Worm (Caenorhabditis elegans): Measurements from ENCODE around the gene T18D3.1.

T18D3.1 gene

ce11 chrX:12458021-12458420, 3.5 kb downstream of the T18D3.1 start (continued):
- TF ChIP-seq mcd-1 (GFP tag; IDR thresholded peaks at IDR 0.05), result 0 out of 2 replicates have a peak, but pooled peaks have one; percentile 56
- TF ChIP-seq ztf-6 (GFP tag; IDR thresholded peaks at IDR 0.05), result no peak
- TF ChIP-seq fkh-3 (tag; optimal IDR thresholded peaks at IDR 0.05), result peak; percentile 83
- TF ChIP-seq aptf-3 (GFP tag; IDR thresholded peaks at IDR 0.05), result peak; percentile 81; the same call in 1 of the 2 replicates
- peak; percentile 73 for TF ChIP-seq hmg-1.2 (GFP tag; IDR thresholded peaks at IDR 0.05)
- TF ChIP-seq atf-7 (tag; optimal IDR thresholded peaks at IDR 0.05), result peak; percentile 52
- TF ChIP-seq snpc-1.3 (tag; optimal IDR thresholded peaks at IDR 0.05; ENCODE audit: insufficient read depth), result peak; percentile 78
- TF ChIP-seq nhr-179 (tag; optimal IDR thresholded peaks at IDR 0.05), result peak; percentile 50
- peak; percentile 38 for TF ChIP-seq gei-17 (GFP tag; optimal IDR thresholded peaks at IDR 0.05)
- TF ChIP-seq pha-4 (tag; optimal IDR thresholded peaks at IDR 0.05), result no peak
- peak; percentile 54 for TF ChIP-seq lin-54 (GFP tag; optimal IDR thresholded peaks at IDR 0.05)
- TF ChIP-seq ZK185.1 (tag; optimal IDR thresholded peaks at IDR 0.05; ENCODE audit: poor library complexity, severe bottlenecking), result peak; percentile 78
- peak; percentile 51 for TF ChIP-seq mes-4 (tag; optimal IDR thresholded peaks at IDR 0.05)
- TF ChIP-seq attf-5 (GFP tag; optimal IDR thresholded peaks at IDR 0.05), result peak; percentile 61
- TF ChIP-seq mxl-1 (tag; optimal IDR thresholded peaks at IDR 0.05), result peak; percentile 60
- peak; percentile 64 for TF ChIP-seq rcor-1 (GFP tag; IDR thresholded peaks at IDR 0.05)
- 0 out of 2 replicates have a peak, but pooled peaks have one; percentile 33 for TF ChIP-seq cebp-1 (GFP tag; IDR thresholded peaks at IDR 0.05)
- no peak for TF ChIP-seq cebp-1 (tag; optimal IDR thresholded peaks at IDR 0.05)
- TF ChIP-seq madf-8 (GFP tag; conservative IDR thresholded peaks at IDR 0.05), result no peak
- TF ChIP-seq dox-1 (GFP tag; IDR thresholded peaks at IDR 0.05), result peak; percentile 49; the same call in 1 of the 2 replicates
- peak; percentile 64; the same call in 1 of the 2 replicates for TF ChIP-seq nhr-120 (GFP tag; IDR thresholded peaks at IDR 0.05)
- TF ChIP-seq T07F8.4 (tag; optimal IDR thresholded peaks at IDR 0.05), result peak; percentile 60
- no peak for TF ChIP-seq ztf-25 (GFP tag; IDR thresholded peaks at IDR 0.05)
- TF ChIP-seq sptf-2 (GFP tag; optimal IDR thresholded peaks at IDR 0.05), result peak; percentile 59
- peak; percentile 40; the same call in 1 of the 2 replicates for TF ChIP-seq C17E4.6 (GFP tag; IDR thresholded peaks at IDR 0.05)
- peak; percentile 5 for TF ChIP-seq dpl-1 (GFP tag; optimal IDR thresholded peaks at IDR 0.05)
- TF ChIP-seq D2030.7 (GFP tag; IDR thresholded peaks at IDR 0.05), result peak; percentile 59
- no peak for TF ChIP-seq zfh-2 (GFP tag; conservative IDR thresholded peaks at IDR 0.05)
- peak; percentile 91 for TF ChIP-seq lin-26 (GFP tag; IDR thresholded peaks at IDR 0.05)
- no peak for TF ChIP-seq dpff-1 (tag; optimal IDR thresholded peaks at IDR 0.05)
- 0 out of 2 replicates have a peak, but pooled peaks have one; percentile 39 for TF ChIP-seq hmg-20 (GFP tag; IDR thresholded peaks at IDR 0.05)
- peak; percentile 94 for TF ChIP-seq tbp1 (GFP tag; optimal IDR thresholded peaks at IDR 0.05)
- no peak for TF ChIP-seq F39B2.1 (GFP tag; IDR thresholded peaks at IDR 0.05)
- TF ChIP-seq B0019.2 (GFP tag; conservative IDR thresholded peaks at IDR 0.05), result 0 out of 2 replicates have a peak, but pooled peaks have one; percentile 3
- TF ChIP-seq C06A6.2 (GFP tag; conservative IDR thresholded peaks at IDR 0.05), result no peak
- TF ChIP-seq ceh-40 (GFP tag; IDR thresholded peaks at IDR 0.05), result 0 out of 2 replicates have a peak, but pooled peaks have one; percentile 65
- 0 out of 2 replicates have a peak, but pooled peaks have one; percentile 37 for TF ChIP-seq Y79H2A.3 (GFP tag; conservative IDR thresholded peaks at IDR 0.05)
- no peak for TF ChIP-seq sdz-38 (tag; optimal IDR thresholded peaks at IDR 0.05)
- peak; percentile 70 for TF ChIP-seq B0035.1 (tag; optimal IDR thresholded peaks at IDR 0.05)
- no peak for TF ChIP-seq Y95B8A.8 (GFP tag; IDR thresholded peaks at IDR 0.05)
- TF ChIP-seq F10E7.11 (tag; optimal IDR thresholded peaks at IDR 0.05), result no peak
